Fruit fly (Drosophila melanogaster): ENCODE results near the gene Zcchc7.

DNA sequence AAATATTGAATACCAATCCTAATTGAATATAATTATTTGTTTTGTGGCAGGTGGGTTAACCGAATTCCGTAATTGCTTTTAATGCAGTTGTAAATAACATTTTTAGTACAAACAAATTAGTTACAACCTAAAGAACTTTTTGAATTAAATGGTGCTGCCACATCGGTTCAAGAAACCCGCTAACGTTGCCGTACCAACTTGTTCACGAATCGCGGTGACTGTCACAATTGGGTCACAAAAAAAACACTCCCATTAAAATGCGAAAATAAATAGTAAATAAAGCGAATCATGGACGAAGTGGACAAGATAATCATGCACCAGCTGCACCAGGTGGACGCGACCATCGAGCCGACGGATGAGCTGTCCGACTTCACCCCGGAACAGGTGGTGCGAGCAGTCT lies 17.8 kb downstream of the Zcchc7 start, which contains the start of gene CG9951:
- TF ChIP-seq psq (optimal IDR thresholded peaks at IDR 0.05) (no peak), CG8478 (optimal IDR thresholded peaks at IDR 0.05) (no peak), EcR (GFP tag; optimal IDR thresholded peaks at IDR 0.05) (no peak)

Data from whole organism.